Fruit fly (Drosophila melanogaster) whole organism, embryonic: Measurements from ENCODE around the gene CG15865.
A peak's percentile ranks its signal among the peaks of the same experiment; 100 is the strongest.

ENCODE experiments used
- Aef1 ChIP-seq: fragments of 200-800 bp; sonication (Bioruptor generic); IDR thresholded peaks from 3 replicates; pipeline ENCODE4 v1.3.6; 2022; ENCODE audit warnings: missing biosample characterization, missing genetic modification characterization
- Antp ChIP-seq: fragments of 200-800 bp; sonication (Bioruptor generic); optimal IDR thresholded peaks from 3 replicates; lab custom pipeline; 2016; ENCODE audit warnings: missing biosample characterization, missing genetic modification characterization
- CG11085 ChIP-seq: fragments of 200-800 bp; sonication (Bioruptor generic); IDR thresholded peaks from 2 replicates; pipeline ENCODE4 v1.3.6; 2022; ENCODE audit warnings: missing biosample characterization, missing genetic modification characterization
- CG11504 ChIP-seq: fragments of 200-800 bp; sonication (Bioruptor generic); optimal IDR thresholded peaks from 3 replicates; lab custom pipeline; 2019; ENCODE audit warnings: missing biosample characterization, mild to moderate bottlenecking, missing genetic modification characterization, moderate library complexity
- CG11696 ChIP-seq: fragments of 200-800 bp; sonication (Bioruptor generic); IDR thresholded peaks from 2 replicates; pipeline ENCODE4 v1.3.6; 2022; ENCODE audit warnings: missing biosample characterization, missing genetic modification characterization
- CG12236 ChIP-seq: fragments of 200-800 bp; sonication (Bioruptor generic); optimal IDR thresholded peaks from 2 replicates; lab custom pipeline; 2016; ENCODE audit warnings: missing biosample characterization, missing genetic modification characterization
- CG12299 ChIP-seq: fragments of 200-800 bp; sonication (Bioruptor generic); optimal IDR thresholded peaks from 2 replicates; lab custom pipeline; 2018; ENCODE audit warnings: missing biosample characterization, mild to moderate bottlenecking, missing genetic modification characterization
- CG13775 ChIP-seq: fragments of 200-800 bp; sonication (Bioruptor generic); optimal IDR thresholded peaks from 3 replicates; lab custom pipeline; 2017; ENCODE audit warnings: missing biosample characterization, mild to moderate bottlenecking, missing genetic modification characterization
- CG14441 ChIP-seq: fragments of 200-800 bp; sonication (Bioruptor generic); IDR thresholded peaks from 2 replicates; pipeline ENCODE4 v1.3.6; 2022; ENCODE audit warnings: missing biosample characterization, missing genetic modification characterization
- CG15011 ChIP-seq: fragments of 200-800 bp; sonication (Bioruptor generic); optimal IDR thresholded peaks from 3 replicates; lab custom pipeline; 2018; ENCODE audit warnings: missing biosample characterization, mild to moderate bottlenecking, missing genetic modification characterization
- CG17328 ChIP-seq: fragments of 200-800 bp; sonication (Bioruptor generic); IDR thresholded peaks from 2 replicates; pipeline ENCODE4 v1.3.6; 2022; ENCODE audit warnings: missing biosample characterization, missing genetic modification characterization
- CG17359 ChIP-seq: fragments of 200-800 bp; sonication (Bioruptor generic); optimal IDR thresholded peaks from 3 replicates; lab custom pipeline; 2018; ENCODE audit warnings: missing biosample characterization, mild to moderate bottlenecking, missing genetic modification characterization, moderate library complexity
- CG18476 ChIP-seq: fragments of 200-800 bp; sonication (Bioruptor generic); optimal IDR thresholded peaks from 2 replicates; lab custom pipeline; 2016; ENCODE audit warnings: missing biosample characterization, mild to moderate bottlenecking, missing genetic modification characterization
- CG2199 ChIP-seq: fragments of 200-800 bp; sonication (Bioruptor generic); IDR thresholded peaks from 3 replicates; pipeline ENCODE4 v1.3.6; 2022; ENCODE audit warnings: missing biosample characterization, missing genetic modification characterization
- CG30403 ChIP-seq: fragments of 200-800 bp; sonication (Bioruptor generic); optimal IDR thresholded peaks from 3 replicates; lab custom pipeline; 2016; ENCODE audit warnings: missing biosample characterization, missing genetic modification characterization
- CG3065 ChIP-seq: fragments of 200-800 bp; sonication (Bioruptor generic); optimal IDR thresholded peaks from 2 replicates; lab custom pipeline; 2016; ENCODE audit warnings: missing biosample characterization, missing genetic modification characterization
- CG32772 ChIP-seq: fragments of 200-800 bp; sonication (Bioruptor generic); IDR thresholded peaks from 2 replicates; pipeline ENCODE4 v1.3.6; 2022; ENCODE audit warnings: missing biosample characterization, missing genetic modification characterization
- CG4404 ChIP-seq: fragments of 200-800 bp; sonication (Bioruptor generic); IDR thresholded peaks from 2 replicates; pipeline ENCODE4 v1.3.6; 2022; ENCODE audit warnings: missing biosample characterization, missing genetic modification characterization
- CG4707 ChIP-seq: fragments of 200-800 bp; sonication (Bioruptor generic); optimal IDR thresholded peaks from 2 replicates; lab custom pipeline; 2018; ENCODE audit warnings: missing biosample characterization, mild to moderate bottlenecking, missing genetic modification characterization, moderate library complexity
- CG6791 ChIP-seq: fragments of 200-800 bp; sonication (Bioruptor generic); IDR thresholded peaks from 3 replicates; pipeline ENCODE4 v1.3.6; 2022; ENCODE audit warnings: missing biosample characterization, missing genetic modification characterization; ENCODE audit not compliant: partially characterized antibody
- HmgD ChIP-seq: fragments of 200-800 bp; sonication (Bioruptor generic); optimal IDR thresholded peaks from 3 replicates; lab custom pipeline; 2016; ENCODE audit warnings: missing biosample characterization, missing genetic modification characterization
- Hmr ChIP-seq: fragments of 200-800 bp; sonication (Bioruptor generic); optimal IDR thresholded peaks from 3 replicates; lab custom pipeline; 2017; ENCODE audit warnings: mild to moderate bottlenecking, missing biosample characterization, missing genetic modification reagents, missing genetic modification characterization
- Kr ChIP-seq: fragments of 200-800 bp; sonication (Bioruptor generic); optimal IDR thresholded peaks from 2 replicates; lab custom pipeline; 2017; ENCODE audit warnings: missing biosample characterization, mild to moderate bottlenecking, missing genetic modification characterization
- Med ChIP-seq: fragments of 200-800 bp; sonication (Bioruptor generic); peaks from one replicate; lab custom pipeline; 2016; ENCODE audit warnings: missing biosample characterization, missing genetic modification characterization, mild to moderate bottlenecking, inconsistent platforms, moderate library complexity
- NfI ChIP-seq: fragments of 200-800 bp; sonication (Bioruptor generic); optimal IDR thresholded peaks from 3 replicates; lab custom pipeline; 2018; ENCODE audit warnings: missing biosample characterization, mild to moderate bottlenecking, missing genetic modification characterization, moderate library complexity
- Rfx ChIP-seq: fragments of 200-800 bp; sonication (Bioruptor generic); IDR thresholded peaks from 2 replicates; pipeline ENCODE4 v1.3.6; 2022; ENCODE audit warnings: missing biosample characterization, missing genetic modification characterization
- Scr ChIP-seq: fragments of 200-800 bp; sonication (Bioruptor generic); IDR thresholded peaks from 2 replicates; pipeline ENCODE4 v1.3.6; 2022; ENCODE audit warnings: missing biosample characterization, missing genetic modification characterization; ENCODE audit not compliant: partially characterized antibody
- Sry-δ ChIP-seq: fragments of 200-800 bp; sonication (Bioruptor generic); optimal IDR thresholded peaks from 2 replicates; lab custom pipeline; 2016; ENCODE audit warnings: missing biosample characterization, missing genetic modification characterization
- Ssrp ChIP-seq: fragments of 200-800 bp; sonication (Bioruptor generic); optimal IDR thresholded peaks from 2 replicates; lab custom pipeline; 2018; ENCODE audit warnings: missing biosample characterization, mild to moderate bottlenecking, missing genetic modification characterization, moderate library complexity
- Tbp ChIP-seq: fragments of >200 bp; optimal IDR thresholded peaks from 2 replicates; lab custom pipeline; 2018; ENCODE audit warnings: missing biosample characterization, missing genetic modification characterization
- chm ChIP-seq: fragments of 200-800 bp; sonication (Bioruptor generic); IDR thresholded peaks from 2 replicates; pipeline ENCODE4 v1.3.6; 2022; ENCODE audit warnings: missing biosample characterization, missing genetic modification characterization
- chn ChIP-seq: fragments of 200-800 bp; sonication (Bioruptor generic); optimal IDR thresholded peaks from 2 replicates; lab custom pipeline; 2016; ENCODE audit warnings: missing biosample characterization, missing genetic modification characterization
- crol ChIP-seq: fragments of 200-800 bp; sonication (Bioruptor generic); IDR thresholded peaks from 2 replicates; pipeline ENCODE4 v1.3.6; 2022; ENCODE audit warnings: missing biosample characterization, missing genetic modification characterization
- crp ChIP-seq, 2 experiments: fragments of 200-800 bp; sonication (Bioruptor generic); optimal IDR thresholded peaks; 2 replicates in 1 of 2; 3 replicates in 1 of 2; lab custom pipeline; 2017; ENCODE audit warnings: missing biosample characterization in 2 of 2, missing genetic modification characterization in 2 of 2, mild to moderate bottlenecking in 1 of 2, moderate library complexity in 1 of 2
- dysf ChIP-seq: fragments of 200-800 bp; sonication (Bioruptor generic); IDR thresholded peaks from 3 replicates; pipeline ENCODE4 v1.3.6; 2022; ENCODE audit warnings: missing biosample characterization, missing genetic modification characterization
- emc ChIP-seq: fragments of 200-800 bp; sonication (Bioruptor generic); optimal IDR thresholded peaks from 2 replicates; lab custom pipeline; 2016; ENCODE audit warnings: missing biosample characterization, missing genetic modification characterization
- fd3F ChIP-seq: fragments of 200-800 bp; sonication (Bioruptor generic); optimal IDR thresholded peaks from 2 replicates; lab custom pipeline; 2018; ENCODE audit warnings: missing biosample characterization, mild to moderate bottlenecking, missing genetic modification characterization, moderate library complexity
- gcm ChIP-seq: fragments of 200-800 bp; sonication (Bioruptor generic); optimal IDR thresholded peaks from 2 replicates; lab custom pipeline; 2019; ENCODE audit warnings: missing biosample characterization, mild to moderate bottlenecking, missing genetic modification characterization, moderate library complexity
- ham ChIP-seq: fragments of 200-800 bp; sonication (Bioruptor generic); IDR thresholded peaks from 2 replicates; pipeline ENCODE4 v1.3.6; 2022; ENCODE audit warnings: missing biosample characterization, missing genetic modification characterization
- kay ChIP-seq: fragments of 200-800 bp; sonication (Bioruptor generic); optimal IDR thresholded peaks from 2 replicates; lab custom pipeline; 2016; ENCODE audit warnings: missing biosample characterization, missing genetic modification characterization
- knrl ChIP-seq: fragments of 200-800 bp; sonication (Bioruptor generic); IDR thresholded peaks from 3 replicates; pipeline ENCODE4 v1.3.6; 2022; ENCODE audit warnings: missing biosample characterization, missing genetic modification characterization; ENCODE audit not compliant: partially characterized antibody
- pho ChIP-seq: fragments of 200-800 bp; sonication (Bioruptor generic); optimal IDR thresholded peaks from 2 replicates; lab custom pipeline; 2016; ENCODE audit warnings: missing biosample characterization, missing genetic modification characterization
- pum ChIP-seq: fragments of 200-800 bp; sonication (Bioruptor generic); optimal IDR thresholded peaks from 2 replicates; lab custom pipeline; 2016; ENCODE audit warnings: missing biosample characterization, missing genetic modification characterization
- rib ChIP-seq: fragments of 200-800 bp; sonication (Bioruptor generic); IDR thresholded peaks from 2 replicates; pipeline ENCODE4 v1.3.6; 2022; ENCODE audit warnings: missing biosample characterization, missing genetic modification characterization
- scrt ChIP-seq: fragments of 200-800 bp; sonication (Bioruptor generic); optimal IDR thresholded peaks from 2 replicates; lab custom pipeline; 2018; ENCODE audit warnings: missing biosample characterization, mild to moderate bottlenecking, missing genetic modification characterization, moderate library complexity
- sens ChIP-seq: fragments of 200-800 bp; sonication (Bioruptor generic); peaks from one replicate; lab custom pipeline; 2016; ENCODE audit warnings: missing biosample characterization, missing genetic modification characterization
- sob ChIP-seq: fragments of 200-800 bp; sonication (Bioruptor generic); IDR thresholded peaks from 2 replicates; pipeline ENCODE4 v1.3.6; 2022; ENCODE audit warnings: missing biosample characterization, missing genetic modification characterization
- sr ChIP-seq: fragments of 200-800 bp; sonication (Bioruptor generic); IDR thresholded peaks from 3 replicates; pipeline ENCODE4 v1.3.6; 2022; ENCODE audit warnings: missing biosample characterization, missing genetic modification characterization
- tap ChIP-seq: fragments of 200-800 bp; optimal IDR thresholded peaks from 3 replicates; lab custom pipeline; 2019; ENCODE audit warnings: missing biosample characterization, mild to moderate bottlenecking, missing genetic modification characterization, moderate library complexity
- tgo ChIP-seq: fragments of 200-800 bp; sonication (Bioruptor generic); IDR thresholded peaks from 3 replicates; pipeline ENCODE4 v1.3.6; 2022; ENCODE audit warnings: missing biosample characterization, missing genetic modification characterization
- vvl ChIP-seq: fragments of 200-800 bp; sonication (Bioruptor generic); IDR thresholded peaks from 2 replicates; pipeline ENCODE4 v1.3.6; 2022; ENCODE audit warnings: missing biosample characterization, missing genetic modification characterization
- yki ChIP-seq: fragments of >200 bp; optimal IDR thresholded peaks from 3 replicates; lab custom pipeline; 2018

The CG15865 gene

dm6 chrX:16693805-16694387 is 29.6 kb upstream of the CG15865 start:
- no peak for TF ChIP-seq CG14441 (GFP tag; lab: Robert Waterston, UW)
- no peak for TF ChIP-seq emc (GFP tag; lab: Kevin White, UChicago)
- no peak for TF ChIP-seq rib (GFP tag; lab: Robert Waterston, UW)
- TF ChIP-seq chm (GFP tag; lab: Robert Waterston, UW), result no peak
- peak; percentile 56 for TF ChIP-seq Med
- no peak for TF ChIP-seq CG11504 (tag; lab: Kevin White, UChicago)
- TF ChIP-seq knrl (GFP tag; lab: Robert Waterston, UW), result no peak
- TF ChIP-seq kay (GFP tag; lab: Kevin White, UChicago), result no peak
- TF ChIP-seq HmgD (GFP tag; lab: Kevin White, UChicago), result no peak
- TF ChIP-seq tgo (GFP tag; lab: Robert Waterston, UW), result no peak
- no peak for TF ChIP-seq CG13775 (GFP tag; lab: Kevin White, UChicago)
- TF ChIP-seq CG3065 (GFP tag; lab: Kevin White, UChicago), result peak; percentile 19
- TF ChIP-seq crol (GFP tag; lab: Robert Waterston, UW), result peak; percentile 80
- TF ChIP-seq CG4707 (GFP tag; lab: Kevin White, UChicago), result no peak
- no peak for TF ChIP-seq CG11696 (GFP tag; lab: Robert Waterston, UW)
- TF ChIP-seq sr (GFP tag; lab: Robert Waterston, UW), result peak; percentile 72
- TF ChIP-seq gcm (GFP tag; lab: Kevin White, UChicago), result no peak
- no peak for TF ChIP-seq Kr (GFP tag; lab: Kevin White, UChicago)
- TF ChIP-seq pho (GFP tag; lab: Kevin White, UChicago), result no peak
- TF ChIP-seq CG12236 (GFP tag; lab: Kevin White, UChicago), result no peak
- TF ChIP-seq tap (tag; lab: Kevin White, UChicago), result no peak
- no peak for TF ChIP-seq chn (GFP tag; lab: Kevin White, UChicago)
- TF ChIP-seq sob (GFP tag; lab: Robert Waterston, UW), result no peak
- peak; percentile 52; the same call in 1 of the 3 replicates for TF ChIP-seq CG2199 (GFP tag; lab: Robert Waterston, UW)
- peak; percentile 10; the same call in 1 of the 2 replicates for TF ChIP-seq CG4404
- no peak for TF ChIP-seq CG12299 (tag; lab: Kevin White, UChicago)
- peak; percentile 43 for TF ChIP-seq sens (GFP tag; lab: Kevin White, UChicago)
- TF ChIP-seq CG30403 (GFP tag; lab: Kevin White, UChicago), result no peak
- no peak for TF ChIP-seq yki (lab: Kevin White, UChicago)
- TF ChIP-seq CG11085 (GFP tag; lab: Robert Waterston, UW), result no peak
- no peak for TF ChIP-seq Aef1 (GFP tag; lab: Robert Waterston, UW)
- TF ChIP-seq CG6791 (GFP tag; lab: Robert Waterston, UW), result no peak
- TF ChIP-seq CG17328, result no peak
- TF ChIP-seq Ssrp (tag; lab: Kevin White, UChicago), result no peak
- no peak for TF ChIP-seq vvl (GFP tag; lab: Robert Waterston, UW)
- no peak for TF ChIP-seq Scr (GFP tag; lab: Robert Waterston, UW)
- no peak for TF ChIP-seq pum (GFP tag; lab: Kevin White, UChicago)
- no peak for TF ChIP-seq CG15011 (GFP tag; lab: Kevin White, UChicago)
- no peak for TF ChIP-seq NfI (GFP tag; lab: Kevin White, UChicago)
- no peak for TF ChIP-seq Rfx (GFP tag; lab: Robert Waterston, UW)
- no peak for TF ChIP-seq crp (GFP tag; optimal IDR thresholded peaks at IDR 0.05; lab: Kevin White, UChicago)
- no peak for TF ChIP-seq fd3F
- no peak for TF ChIP-seq Hmr (GFP tag; lab: Kevin White, UChicago)
- TF ChIP-seq Sry-δ, result no peak
- peak; percentile 65 for TF ChIP-seq CG32772 (GFP tag; lab: Robert Waterston, UW)
- TF ChIP-seq Antp (GFP tag; lab: Kevin White, UChicago), result no peak
- TF ChIP-seq dysf (GFP tag; lab: Robert Waterston, UW), result no peak
- TF ChIP-seq CG18476 (GFP tag; lab: Kevin White, UChicago), result no peak
- no peak for TF ChIP-seq Tbp
- no peak for TF ChIP-seq scrt (GFP tag; lab: Kevin White, UChicago)
- TF ChIP-seq CG17359 (tag; lab: Kevin White, UChicago), result peak; percentile 58
- no peak for TF ChIP-seq ham (GFP tag; lab: Robert Waterston, UW)
